Fruit fly (Drosophila melanogaster) whole organism, pupa: ENCODE results near the gene CG2267.

Experiments used
- CG10348 ChIP-seq: fragments of 200-800 bp; sonication (Bioruptor generic); IDR thresholded peaks from 2 replicates; pipeline ENCODE4 v1.3.6; 2022; ENCODE audit warnings: missing biosample characterization, missing genetic modification characterization
- CG12605 ChIP-seq: fragments of 200-800 bp; sonication (Bioruptor generic); IDR thresholded peaks from 2 replicates; pipeline ENCODE4 v1.3.6; 2022; ENCODE audit warnings: missing biosample characterization, missing genetic modification characterization
- CG13204 ChIP-seq: fragments of 200-800 bp; sonication (Bioruptor generic); optimal IDR thresholded peaks from 2 replicates; lab custom pipeline; 2018; ENCODE audit warnings: missing biosample characterization, mild to moderate bottlenecking, missing genetic modification characterization, moderate library complexity
- CG14655 ChIP-seq: fragments of 200-800 bp; sonication (Bioruptor generic); optimal IDR thresholded peaks from 3 replicates; lab custom pipeline; 2017; ENCODE audit warnings: mild to moderate bottlenecking, missing biosample characterization, missing genetic modification reagents, missing genetic modification characterization
- CG15710 ChIP-seq: fragments of 200-800 bp; sonication (Bioruptor generic); optimal IDR thresholded peaks from 2 replicates; lab custom pipeline; 2018; ENCODE audit warnings: missing biosample characterization, mild to moderate bottlenecking, missing genetic modification characterization, moderate library complexity
- CG17806 ChIP-seq: fragments of 200-800 bp; sonication (Bioruptor generic); optimal IDR thresholded peaks from 2 replicates; lab custom pipeline; 2018; ENCODE audit warnings: missing biosample characterization, mild to moderate bottlenecking, missing genetic modification characterization, moderate library complexity
- CG32121 ChIP-seq: fragments of 200-800 bp; sonication (Bioruptor generic); IDR thresholded peaks from 2 replicates; pipeline ENCODE4 v1.3.6; 2022; ENCODE audit warnings: missing biosample characterization, missing genetic modification characterization
- CG34367 ChIP-seq: fragments of 200-800 bp; sonication (Bioruptor generic); optimal IDR thresholded peaks from 2 replicates; lab custom pipeline; 2018; ENCODE audit warnings: missing biosample characterization, mild to moderate bottlenecking, missing genetic modification characterization
- CG4496 ChIP-seq: fragments of 200-800 bp; sonication (Bioruptor generic); IDR thresholded peaks from 3 replicates; pipeline ENCODE4 v1.3.6; 2022; ENCODE audit warnings: missing biosample characterization, missing genetic modification characterization
- CG8159 ChIP-seq: fragments of 200-800 bp; sonication (Bioruptor generic); optimal IDR thresholded peaks from 3 replicates; lab custom pipeline; 2018; ENCODE audit warnings: missing biosample characterization, mild to moderate bottlenecking, missing genetic modification characterization, moderate library complexity
- CG8301 ChIP-seq: fragments of 200-800 bp; sonication (Bioruptor generic); optimal IDR thresholded peaks from 2 replicates; lab custom pipeline; 2018; ENCODE audit warnings: missing biosample characterization, mild to moderate bottlenecking, missing genetic modification characterization
- CG9948 ChIP-seq: fragments of 200-800 bp; sonication (Bioruptor generic); optimal IDR thresholded peaks from 2 replicates; lab custom pipeline; 2018; ENCODE audit warnings: missing biosample characterization, mild to moderate bottlenecking, missing genetic modification characterization, moderate library complexity
- D1 ChIP-seq: fragments of 200-800 bp; sonication (Bioruptor generic); optimal IDR thresholded peaks from 2 replicates; lab custom pipeline; 2018; ENCODE audit warnings: missing biosample characterization, mild to moderate bottlenecking, missing genetic modification characterization, moderate library complexity
- EcR ChIP-seq: fragments of 200-800 bp; sonication (Bioruptor generic); optimal IDR thresholded peaks from 3 replicates; lab custom pipeline; 2019; ENCODE audit warnings: missing biosample characterization, missing genetic modification characterization, mild to moderate bottlenecking, moderate library complexity, missing genetic modification reagents
- Ets98B ChIP-seq: fragments of 200-800 bp; sonication (Bioruptor generic); IDR thresholded peaks from 2 replicates; pipeline ENCODE4 v1.3.6; 2022; ENCODE audit warnings: missing biosample characterization, missing genetic modification characterization
- Pif1A ChIP-seq: fragments of 200-800 bp; sonication (Bioruptor generic); optimal IDR thresholded peaks from 3 replicates; lab custom pipeline; 2016; ENCODE audit warnings: missing biosample characterization, missing genetic modification characterization
- Pif1B ChIP-seq: fragments of 200-800 bp; sonication (Bioruptor generic); optimal IDR thresholded peaks from 3 replicates; lab custom pipeline; 2016; ENCODE audit warnings: missing biosample characterization, missing genetic modification characterization
- Snoo ChIP-seq: fragments of 200-800 bp; sonication (Bioruptor generic); optimal IDR thresholded peaks from 3 replicates; lab custom pipeline; 2017; ENCODE audit warnings: missing biosample characterization, mild to moderate bottlenecking, missing genetic modification characterization, inconsistent platforms
- fd96Ca ChIP-seq: fragments of 200-800 bp; sonication (Bioruptor generic); IDR thresholded peaks from 3 replicates; pipeline ENCODE4 v1.3.6; 2022; ENCODE audit warnings: missing biosample characterization, missing genetic modification characterization
- gl ChIP-seq: fragments of 200-800 bp; sonication (Bioruptor generic); optimal IDR thresholded peaks from 2 replicates; lab custom pipeline; 2018; ENCODE audit warnings: missing biosample characterization, mild to moderate bottlenecking, missing genetic modification characterization
- rn ChIP-seq: fragments of 200-800 bp; sonication (Bioruptor generic); IDR thresholded peaks from 2 replicates; pipeline ENCODE4 v1.3.6; 2022; ENCODE audit warnings: missing biosample characterization, missing genetic modification characterization

Gene CG2267

dm6 chr3R:30621806-30622205 is 7.0 kb downstream of the CG2267 start, which contains the start of gene CG44954:
Gene CG44954 (minus strand): TSS chr3R:30621906.
- no peak for TF ChIP-seq CG13204 (GFP tag; lab: Kevin White, UChicago)
- TF ChIP-seq CG17806: no peak
- no peak for TF ChIP-seq CG10348 (GFP tag; lab: Robert Waterston, UW)
- no peak for TF ChIP-seq CG15710 (tag; lab: Kevin White, UChicago)
- no peak for TF ChIP-seq CG32121
- TF ChIP-seq gl (tag; lab: Kevin White, UChicago): no peak
- TF ChIP-seq EcR (GFP tag; lab: Kevin White, UChicago): no peak
- TF ChIP-seq CG9948 (tag; lab: Kevin White, UChicago): no peak
- no peak for TF ChIP-seq CG14655 (GFP tag; lab: Kevin White, UChicago)
- TF ChIP-seq CG8159 (tag; lab: Kevin White, UChicago): no peak
- TF ChIP-seq CG34367: no peak
- TF ChIP-seq CG4496 (GFP tag; lab: Robert Waterston, UW): no peak
- no peak for TF ChIP-seq Pif1B (GFP tag; lab: Kevin White, UChicago)
- TF ChIP-seq Snoo: no peak
- TF ChIP-seq Ets98B (GFP tag; lab: Robert Waterston, UW): no peak
- no peak for TF ChIP-seq rn (GFP tag; lab: Robert Waterston, UW)
- TF ChIP-seq, all 21 proteins: peak for 0

- TF ChIP-seq CG32121 (no peak), D1 (no peak), CG4496 (GFP tag; lab: Robert Waterston, UW) (no peak)
These were observed 11.4 kb downstream of the CG2267 start for dm6 chr3R:30617457-30617856.

dm6 chr3R:30616098-30616857 is 12.6 kb downstream of the CG2267 start:
- TF ChIP-seq Snoo (no peak), CG17806 (no peak), rn (GFP tag; lab: Robert Waterston, UW) (no peak), Pif1A (GFP tag; lab: Kevin White, UChicago) (no peak), CG9948 (tag; lab: Kevin White, UChicago) (no peak), CG13204 (GFP tag; lab: Kevin White, UChicago) (no peak), CG8301 (tag; lab: Kevin White, UChicago) (no peak), CG32121 (no peak), CG10348 (GFP tag; lab: Robert Waterston, UW) (no peak), CG14655 (GFP tag; lab: Kevin White, UChicago) (no peak), CG4496 (GFP tag; lab: Robert Waterston, UW) (no peak), D1 (no peak), Pif1B (GFP tag; lab: Kevin White, UChicago) (no peak), CG12605 (GFP tag; lab: Robert Waterston, UW) (no peak), CG34367 (no peak), CG8159 (tag; lab: Kevin White, UChicago) (no peak), gl (tag; lab: Kevin White, UChicago) (no peak), EcR (GFP tag; lab: Kevin White, UChicago) (no peak)

- TF ChIP-seq CG13204 (GFP tag; lab: Kevin White, UChicago) (no peak), Snoo (no peak), CG10348 (GFP tag; lab: Robert Waterston, UW) (no peak), Ets98B (GFP tag; lab: Robert Waterston, UW) (no peak), Pif1A (GFP tag; lab: Kevin White, UChicago) (no peak), CG4496 (GFP tag; lab: Robert Waterston, UW) (no peak), fd96Ca (GFP tag; lab: Robert Waterston, UW) (no peak), CG34367 (no peak), CG32121 (no peak)
These were observed 22.9 kb downstream of the CG2267 start, which contains the start of gene CG31016 for dm6 chr3R:30605889-30606288. Gene CG31016 (plus strand): TSS chr3R:30606189.

dm6 chr3R:30603881-30604280 is 24.9 kb downstream of the CG2267 start, which contains the start of gene PH4alphaNE3:
Gene PH4alphaNE3 (plus strand): TSS chr3R:30604181.
- TF ChIP-seq CG4496 (GFP tag; lab: Robert Waterston, UW) (no peak), CG14655 (GFP tag; lab: Kevin White, UChicago) (no peak), CG32121 (no peak), Ets98B (GFP tag; lab: Robert Waterston, UW) (no peak), gl (tag; lab: Kevin White, UChicago) (no peak), CG13204 (GFP tag; lab: Kevin White, UChicago) (no peak), Pif1B (GFP tag; lab: Kevin White, UChicago) (no peak), CG15710 (tag; lab: Kevin White, UChicago) (no peak), rn (GFP tag; lab: Robert Waterston, UW) (no peak), CG34367 (no peak), CG10348 (GFP tag; lab: Robert Waterston, UW) (no peak), CG9948 (tag; lab: Kevin White, UChicago) (no peak), CG12605 (GFP tag; lab: Robert Waterston, UW) (no peak), Snoo (no peak), CG17806 (no peak), D1 (no peak), CG8301 (tag; lab: Kevin White, UChicago) (no peak)
